Worm (Caenorhabditis elegans): Measurements from ENCODE around the gene rbm-25.

- no peak for TF ChIP-seq mdl-1 (tag; optimal IDR thresholded peaks at IDR 0.05)
- TF ChIP-seq ama-1 (optimal IDR thresholded peaks at IDR 0.05): no peak
- no peak for TF ChIP-seq nhr-23 (tag; optimal IDR thresholded peaks at IDR 0.05)
- TF ChIP-seq sea-2 (GFP tag; optimal IDR thresholded peaks at IDR 0.05): no peak
- TF ChIP-seq unc-39 (tag; optimal IDR thresholded peaks at IDR 0.05): no peak
- TF ChIP-seq ceh-28 (tag; optimal IDR thresholded peaks at IDR 0.05): no peak
- TF ChIP-seq elt-3 (tag; optimal IDR thresholded peaks at IDR 0.05): no peak
Measured at ce11 chrV:12512773-12513172, 14.8 kb downstream of the rbm-25 start, which contains the start of the genes T28H10.2 and lgmn-1.
